Fruit fly (Drosophila melanogaster) whole organism, prepupa: Measurements from ENCODE around the gene CG33172.

ENCODE experiments used
- Blimp-1 ChIP-seq: fragments of 200-800 bp; sonication (Bioruptor generic); optimal IDR thresholded peaks from 3 replicates; lab custom pipeline; 2017; ENCODE audit warnings: missing biosample characterization, missing genetic modification characterization, mild to moderate bottlenecking, moderate library complexity, missing genetic modification reagents
- CG10631 ChIP-seq: fragments of 200-800 bp; sonication (Bioruptor generic); optimal IDR thresholded peaks from 2 replicates; lab custom pipeline; 2016; ENCODE audit warnings: missing biosample characterization, missing genetic modification characterization
- CG10669 ChIP-seq: fragments of 200-800 bp; sonication (Bioruptor generic); optimal IDR thresholded peaks from 3 replicates; lab custom pipeline; 2018; ENCODE audit warnings: missing biosample characterization, mild to moderate bottlenecking, missing genetic modification characterization, moderate library complexity
- CG11294 ChIP-seq: fragments of 200-800 bp; sonication (Bioruptor generic); IDR thresholded peaks from 2 replicates; pipeline ENCODE4 v1.3.6; 2022; ENCODE audit warnings: missing biosample characterization, missing genetic modification characterization
- CG11762 ChIP-seq: fragments of 200-800 bp; sonication (Bioruptor generic); optimal IDR thresholded peaks from 3 replicates; lab custom pipeline; 2016; ENCODE audit warnings: missing biosample characterization, missing genetic modification characterization; ENCODE audit not compliant: insufficient read depth
- CG11902 ChIP-seq: fragments of 200-800 bp; sonication (Bioruptor generic); optimal IDR thresholded peaks from 3 replicates; lab custom pipeline; 2016; ENCODE audit warnings: missing biosample characterization, missing genetic modification characterization
- CG15336 ChIP-seq: fragments of 200-800 bp; sonication (Bioruptor generic); IDR thresholded peaks from 2 replicates; pipeline ENCODE4 v1.3.6; 2022; ENCODE audit warnings: missing biosample characterization, missing genetic modification characterization
- CG1621 ChIP-seq: fragments of 200-800 bp; sonication (Bioruptor generic); optimal IDR thresholded peaks from 3 replicates; lab custom pipeline; 2018; ENCODE audit warnings: missing biosample characterization, mild to moderate bottlenecking, missing genetic modification characterization
- CG31627 ChIP-seq: fragments of 200-800 bp; sonication (Bioruptor generic); optimal IDR thresholded peaks from 3 replicates; lab custom pipeline; 2016; ENCODE audit warnings: missing biosample characterization, missing genetic modification characterization
- CG32006 ChIP-seq: fragments of 200-800 bp; sonication (Bioruptor generic); optimal IDR thresholded peaks from 3 replicates; lab custom pipeline; 2017; ENCODE audit warnings: missing biosample characterization, mild to moderate bottlenecking, missing genetic modification characterization
- CG34406 ChIP-seq: fragments of 200-800 bp; sonication (Bioruptor generic); optimal IDR thresholded peaks from 3 replicates; lab custom pipeline; 2016; ENCODE audit warnings: missing biosample characterization, missing genetic modification characterization
- CG4318 ChIP-seq: fragments of 200-800 bp; sonication (Bioruptor generic); optimal IDR thresholded peaks from 3 replicates; lab custom pipeline; 2017; ENCODE audit warnings: missing biosample characterization, mild to moderate bottlenecking, missing genetic modification characterization
- CG6163 ChIP-seq: fragments of 200-800 bp; sonication (Bioruptor generic); IDR thresholded peaks from 3 replicates; pipeline ENCODE4 v1.3.6; 2022; ENCODE audit warnings: missing biosample characterization, missing genetic modification characterization
- CG6276 ChIP-seq: fragments of 200-800 bp; sonication (Bioruptor generic); optimal IDR thresholded peaks from 2 replicates; lab custom pipeline; 2017; ENCODE audit warnings: missing biosample characterization, mild to moderate bottlenecking, missing genetic modification characterization
- CG6854 ChIP-seq: fragments of 200-800 bp; sonication (Bioruptor generic); optimal IDR thresholded peaks from 2 replicates; lab custom pipeline; 2017; ENCODE audit warnings: missing biosample characterization, mild to moderate bottlenecking, missing genetic modification characterization
- CG8119 ChIP-seq: fragments of 200-800 bp; sonication (Bioruptor generic); IDR thresholded peaks from 3 replicates; pipeline ENCODE4 v1.3.6; 2022; ENCODE audit warnings: missing biosample characterization, missing genetic modification characterization
- CG8319 ChIP-seq: fragments of 200-800 bp; sonication (Bioruptor generic); optimal IDR thresholded peaks from 3 replicates; lab custom pipeline; 2016; ENCODE audit warnings: missing biosample characterization, missing genetic modification characterization
- CG8632 ChIP-seq: fragments of 200-800 bp; sonication (Bioruptor generic); optimal IDR thresholded peaks from 3 replicates; lab custom pipeline; 2016; ENCODE audit warnings: missing biosample characterization, missing genetic modification characterization
- Eip75B ChIP-seq: fragments of 200-800 bp; sonication (Bioruptor generic); optimal IDR thresholded peaks from 3 replicates; lab custom pipeline; 2016; ENCODE audit warnings: missing biosample characterization, missing genetic modification characterization
- Eip93F ChIP-seq: fragments of 200-800 bp; sonication (Bioruptor generic); optimal IDR thresholded peaks from 2 replicates; lab custom pipeline; 2016; ENCODE audit warnings: missing biosample characterization, mild to moderate bottlenecking, missing genetic modification characterization
- Ets21C ChIP-seq: fragments of 200-800 bp; sonication (Bioruptor generic); optimal IDR thresholded peaks from 3 replicates; lab custom pipeline; 2016; ENCODE audit warnings: missing biosample characterization, missing genetic modification characterization
- Ets96B ChIP-seq: fragments of 200-800 bp; optimal IDR thresholded peaks from 2 replicates; lab custom pipeline; 2019; ENCODE audit warnings: missing biosample characterization, mild to moderate bottlenecking, missing genetic modification characterization, moderate library complexity
- Gug ChIP-seq: fragments of 200-800 bp; sonication (Bioruptor generic); IDR thresholded peaks from 2 replicates; pipeline ENCODE4 v1.3.6; 2022; ENCODE audit warnings: missing biosample characterization, missing genetic modification characterization
- Hr38 ChIP-seq: sonication (Bioruptor generic); optimal IDR thresholded peaks from 2 replicates; lab custom pipeline; 2016; ENCODE audit warnings: missing biosample characterization, missing genetic modification characterization
- Hr4 ChIP-seq: fragments of 200-800 bp; sonication (Bioruptor generic); optimal IDR thresholded peaks from 3 replicates; lab custom pipeline; 2016; ENCODE audit warnings: missing biosample characterization, missing genetic modification characterization
- Lpt ChIP-seq: fragments of 200-800 bp; sonication (Bioruptor generic); optimal IDR thresholded peaks from 3 replicates; lab custom pipeline; 2016; ENCODE audit warnings: missing biosample characterization, missing genetic modification characterization
- Met ChIP-seq: fragments of 200-800 bp; sonication (Bioruptor generic); optimal IDR thresholded peaks from 3 replicates; lab custom pipeline; 2016; ENCODE audit warnings: missing biosample characterization, missing genetic modification characterization
- OdsH ChIP-seq: fragments of 200-800 bp; sonication (Bioruptor generic); optimal IDR thresholded peaks from 3 replicates; lab custom pipeline; 2016; ENCODE audit warnings: missing biosample characterization, missing genetic modification characterization
- Smox ChIP-seq: fragments of 200-800 bp; sonication (Bioruptor generic); optimal IDR thresholded peaks from 3 replicates; lab custom pipeline; 2016; ENCODE audit warnings: missing biosample characterization, missing genetic modification characterization
- Sox102F ChIP-seq: fragments of 200-800 bp; sonication (Bioruptor generic); optimal IDR thresholded peaks from 2 replicates; lab custom pipeline; 2016; ENCODE audit warnings: missing biosample characterization, mild to moderate bottlenecking, missing genetic modification characterization
- acj6 ChIP-seq: fragments of 200-800 bp; sonication (Bioruptor generic); optimal IDR thresholded peaks from 3 replicates; lab custom pipeline; 2016; ENCODE audit warnings: missing biosample characterization, missing genetic modification characterization
- cyc ChIP-seq: fragments of 200-800 bp; sonication (Bioruptor generic); optimal IDR thresholded peaks from 3 replicates; lab custom pipeline; 2016; ENCODE audit warnings: missing biosample characterization, missing genetic modification characterization
- dac ChIP-seq: fragments of 200-800 bp; sonication (Bioruptor generic); optimal IDR thresholded peaks from 2 replicates; lab custom pipeline; 2017; ENCODE audit warnings: missing biosample characterization, mild to moderate bottlenecking, missing genetic modification characterization
- dsx ChIP-seq: fragments of 200-800 bp; optimal IDR thresholded peaks from 3 replicates; lab custom pipeline; 2019; ENCODE audit warnings: missing biosample characterization, mild to moderate bottlenecking, missing genetic modification characterization, moderate library complexity; ENCODE audit not compliant: poor library complexity, severe bottlenecking
- eg ChIP-seq: fragments of 200-800 bp; sonication (Bioruptor generic); IDR thresholded peaks from 3 replicates; pipeline ENCODE4 v1.3.6; 2022; ENCODE audit warnings: missing biosample characterization, missing genetic modification characterization
- esn ChIP-seq: fragments of 200-800 bp; sonication (Bioruptor generic); optimal IDR thresholded peaks from 2 replicates; lab custom pipeline; 2016; ENCODE audit warnings: missing biosample characterization, mild to moderate bottlenecking, missing genetic modification characterization, moderate library complexity
- fd59A ChIP-seq: fragments of 200-800 bp; sonication (Bioruptor generic); optimal IDR thresholded peaks from 2 replicates; lab custom pipeline; 2017; ENCODE audit warnings: missing biosample characterization, mild to moderate bottlenecking, missing genetic modification characterization, missing genetic modification reagents
- fkh ChIP-seq: fragments of 200-800 bp; sonication (Bioruptor generic); optimal IDR thresholded peaks from 3 replicates; lab custom pipeline; 2017; ENCODE audit warnings: missing biosample characterization, mild to moderate bottlenecking, missing genetic modification characterization, moderate library complexity
- lz ChIP-seq: fragments of 200-800 bp; sonication (Bioruptor generic); optimal IDR thresholded peaks from 3 replicates; lab custom pipeline; 2016; ENCODE audit warnings: missing biosample characterization, missing genetic modification characterization
- net ChIP-seq: fragments of 200-800 bp; sonication (Bioruptor generic); optimal IDR thresholded peaks from 3 replicates; lab custom pipeline; 2016; ENCODE audit warnings: missing biosample characterization, missing genetic modification characterization
- pdm3 ChIP-seq: fragments of 200-800 bp; sonication (Bioruptor generic); optimal IDR thresholded peaks from 3 replicates; lab custom pipeline; 2016; ENCODE audit warnings: missing biosample characterization, missing genetic modification characterization
- salr ChIP-seq, 2 experiments: fragments of 200-800 bp; sonication (Bioruptor generic); optimal IDR thresholded peaks; 3 replicates each; lab custom pipeline; 2016 to 2018; ENCODE audit warnings: missing biosample characterization in 2 of 2, missing genetic modification characterization in 2 of 2, mild to moderate bottlenecking in 1 of 2
- spab ChIP-seq: fragments of 200-800 bp; sonication (Bioruptor generic); optimal IDR thresholded peaks from 2 replicates; lab custom pipeline; 2017; ENCODE audit warnings: missing biosample characterization, mild to moderate bottlenecking, missing genetic modification characterization, missing genetic modification reagents
- ss ChIP-seq, 2 experiments: fragments of 200-800 bp; sonication (Bioruptor generic); optimal IDR thresholded peaks; 2 replicates in 1 of 2; 3 replicates in 1 of 2; lab custom pipeline; 2017 to 2018; ENCODE audit warnings: mild to moderate bottlenecking in 2 of 2, missing biosample characterization in 2 of 2, missing genetic modification characterization in 2 of 2, moderate library complexity in 1 of 2
- svp ChIP-seq: fragments of 200-800 bp; sonication (Bioruptor generic); peaks from one replicate; lab custom pipeline; 2016; ENCODE audit warnings: missing biosample characterization, missing genetic modification characterization
- topi ChIP-seq: fragments of 200-800 bp; sonication (Bioruptor generic); optimal IDR thresholded peaks from 3 replicates; lab custom pipeline; 2016; ENCODE audit warnings: missing biosample characterization, missing genetic modification characterization
- vri ChIP-seq: fragments of 200-800 bp; sonication (Bioruptor generic); optimal IDR thresholded peaks from 3 replicates; lab custom pipeline; 2016; ENCODE audit warnings: missing biosample characterization, mild to moderate bottlenecking, missing genetic modification characterization

Gene CG33172

dm6 chrX:15803764-15804563, 34.5 kb downstream of the CG33172 start, which contains the start of the genes PGRP-LE and sd (continued):
- TF ChIP-seq vri, result no peak
- TF ChIP-seq lz, result no peak
- peak; percentile 29; the same call in 1 of the 2 replicates for TF ChIP-seq CG15336 (GFP tag; lab: Robert Waterston, UW)
- TF ChIP-seq CG31627 (GFP tag; lab: Kevin White, UChicago), result no peak
- TF ChIP-seq CG4318, result no peak
- TF ChIP-seq CG6854 (GFP tag; lab: Kevin White, UChicago), result peak; percentile 56
- peak; percentile 30 for TF ChIP-seq CG6276 (GFP tag; lab: Kevin White, UChicago)
- no peak for TF ChIP-seq CG10669 (GFP tag; lab: Kevin White, UChicago)
- TF ChIP-seq salr (GFP tag; optimal IDR thresholded peaks at IDR 0.05; lab: Kevin White, UChicago), result no peak
- TF ChIP-seq, all 60 proteins: peak for 13

dm6 chrX:15804790-15805189, 35.3 kb downstream of the CG33172 start:
- peak; percentile 21 for TF ChIP-seq CG34406 (GFP tag; lab: Kevin White, UChicago)
- no peak for TF ChIP-seq esn
- TF ChIP-seq CG31627 (GFP tag; lab: Kevin White, UChicago), result no peak
- TF ChIP-seq vri, result no peak
- TF ChIP-seq CG8319 (GFP tag; lab: Kevin White, UChicago), result no peak
- no peak for TF ChIP-seq topi (GFP tag; lab: Kevin White, UChicago)
- no peak for TF ChIP-seq Ets21C
- TF ChIP-seq CG1621 (tag; lab: Kevin White, UChicago), result peak; percentile 26
- peak; percentile 39 for TF ChIP-seq CG32006 (GFP tag; lab: Kevin White, UChicago)
- peak; percentile 57 for TF ChIP-seq svp (GFP tag; lab: Kevin White, UChicago)
- no peak for TF ChIP-seq Gug
- TF ChIP-seq CG6276 (GFP tag; lab: Kevin White, UChicago), result peak; percentile 13
- TF ChIP-seq Eip75B (GFP tag; lab: Kevin White, UChicago), result no peak
- peak; percentile 34; the same call in 2 of the 3 replicates for TF ChIP-seq eg
- no peak for TF ChIP-seq Eip93F (GFP tag; lab: Kevin White, UChicago)
- no peak for TF ChIP-seq CG4318
- no peak for TF ChIP-seq CG6854 (GFP tag; lab: Kevin White, UChicago)
- no peak for TF ChIP-seq acj6 (GFP tag; lab: Kevin White, UChicago)
- TF ChIP-seq ss (GFP tag; optimal IDR thresholded peaks at IDR 0.05; lab: Kevin White, UChicago), result no peak
- no peak for TF ChIP-seq CG11294 (GFP tag; lab: Robert Waterston, UW)
- 0 out of 3 replicates have a peak, but pooled peaks have one; percentile 38 for TF ChIP-seq CG8119
- peak; percentile 23 for TF ChIP-seq pdm3 (GFP tag; lab: Kevin White, UChicago)
- no peak for TF ChIP-seq Hr4 (GFP tag; lab: Kevin White, UChicago)
- no peak for TF ChIP-seq spab (GFP tag; lab: Kevin White, UChicago)
- no peak for TF ChIP-seq Smox (GFP tag; lab: Kevin White, UChicago)
- no peak for TF ChIP-seq Lpt (GFP tag; lab: Kevin White, UChicago)
- no peak for TF ChIP-seq OdsH (GFP tag; lab: Kevin White, UChicago)
- TF ChIP-seq Blimp-1, result no peak
- TF ChIP-seq fkh (GFP tag; lab: Kevin White, UChicago), result no peak
- no peak for TF ChIP-seq net (GFP tag; lab: Kevin White, UChicago)
- TF ChIP-seq Met (GFP tag; lab: Kevin White, UChicago), result no peak
- TF ChIP-seq Sox102F (GFP tag; lab: Kevin White, UChicago), result no peak
- TF ChIP-seq dsx (GFP tag; lab: Kevin White, UChicago), result no peak
- TF ChIP-seq CG10669 (GFP tag; lab: Kevin White, UChicago), result peak; percentile 24
- TF ChIP-seq CG10631 (GFP tag; lab: Kevin White, UChicago), result peak; percentile 36
- no peak for TF ChIP-seq CG11762 (GFP tag; lab: Kevin White, UChicago)
- TF ChIP-seq Hr38 (GFP tag; lab: Kevin White, UChicago), result no peak
- no peak for TF ChIP-seq dac
- TF ChIP-seq fd59A (GFP tag; lab: Kevin White, UChicago), result no peak
- TF ChIP-seq cyc, result no peak
- TF ChIP-seq CG11902, result no peak
- no peak for TF ChIP-seq salr (GFP tag; optimal IDR thresholded peaks at IDR 0.05; lab: Kevin White, UChicago)
- TF ChIP-seq CG6163 (GFP tag; lab: Robert Waterston, UW), result 0 out of 3 replicates have a peak, but pooled peaks have one; percentile 46
- peak; percentile 26 for TF ChIP-seq CG8632 (GFP tag; lab: Kevin White, UChicago)
- peak; percentile 19 for TF ChIP-seq Ets96B
